Worm (Caenorhabditis elegans): ENCODE data around the gene srsx-26.

DNA sequence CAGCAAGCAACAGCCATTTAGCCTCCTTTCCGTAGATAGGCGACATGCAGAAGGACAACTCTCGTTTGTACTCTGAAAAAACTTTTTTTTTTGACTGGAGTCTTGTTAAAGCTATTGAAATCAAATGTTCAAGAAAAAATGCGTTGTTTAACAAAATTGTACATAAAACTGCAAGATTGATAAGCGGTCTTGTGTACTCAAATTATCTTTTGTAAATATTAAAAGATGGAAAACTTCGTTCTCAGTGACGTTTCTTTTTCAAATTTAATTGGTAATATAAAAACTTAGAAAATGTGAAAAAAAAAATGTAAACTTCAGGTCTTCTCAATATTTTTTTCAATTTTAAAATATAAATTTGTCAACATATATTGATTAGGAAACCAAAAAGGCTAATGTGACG is 37.3 kb upstream of the srsx-26 start:
- TF ChIP-seq hlh-30 (tag; optimal IDR thresholded peaks at IDR 0.05; ENCODE audit: insufficient read depth) (no peak), nfya-1 (tag; optimal IDR thresholded peaks at IDR 0.05) (no peak), ttx-3 (tag; optimal IDR thresholded peaks at IDR 0.05) (no peak), fkh-10 (GFP tag; optimal IDR thresholded peaks at IDR 0.05) (no peak), unc-86 (tag; optimal IDR thresholded peaks at IDR 0.05) (no peak), mec-3 (tag; optimal IDR thresholded peaks at IDR 0.05; ENCODE audit: borderline replicate concordance) (no peak), pat-9 (tag; optimal IDR thresholded peaks at IDR 0.05) (no peak), elt-2 (tag; optimal IDR thresholded peaks at IDR 0.05) (no peak), tbx-2 (tag; optimal IDR thresholded peaks at IDR 0.05) (no peak), ceh-18 (tag; optimal IDR thresholded peaks at IDR 0.05) (no peak), pqm-1 (tag; optimal IDR thresholded peaks at IDR 0.05) (no peak)
